Fruit fly (Drosophila melanogaster) whole organism, pupa: ENCODE data around the gene Sec63.
A peak's percentile ranks its signal among the peaks of the same experiment; 100 is the strongest.

Source experiments
- CG12605 ChIP-seq: fragments of 200-800 bp; sonication (Bioruptor generic); IDR thresholded peaks from 2 replicates; pipeline ENCODE4 v1.3.6; 2022; ENCODE audit warnings: missing biosample characterization, missing genetic modification characterization
- CG15710 ChIP-seq: fragments of 200-800 bp; sonication (Bioruptor generic); optimal IDR thresholded peaks from 2 replicates; lab custom pipeline; 2018; ENCODE audit warnings: missing biosample characterization, mild to moderate bottlenecking, missing genetic modification characterization, moderate library complexity
- CG17806 ChIP-seq: fragments of 200-800 bp; sonication (Bioruptor generic); optimal IDR thresholded peaks from 2 replicates; lab custom pipeline; 2018; ENCODE audit warnings: missing biosample characterization, mild to moderate bottlenecking, missing genetic modification characterization, moderate library complexity
- CG32121 ChIP-seq: fragments of 200-800 bp; sonication (Bioruptor generic); IDR thresholded peaks from 2 replicates; pipeline ENCODE4 v1.3.6; 2022; ENCODE audit warnings: missing biosample characterization, missing genetic modification characterization
- CG34367 ChIP-seq: fragments of 200-800 bp; sonication (Bioruptor generic); optimal IDR thresholded peaks from 2 replicates; lab custom pipeline; 2018; ENCODE audit warnings: missing biosample characterization, mild to moderate bottlenecking, missing genetic modification characterization
- CG8301 ChIP-seq: fragments of 200-800 bp; sonication (Bioruptor generic); optimal IDR thresholded peaks from 2 replicates; lab custom pipeline; 2018; ENCODE audit warnings: missing biosample characterization, mild to moderate bottlenecking, missing genetic modification characterization
- CG9948 ChIP-seq: fragments of 200-800 bp; sonication (Bioruptor generic); optimal IDR thresholded peaks from 2 replicates; lab custom pipeline; 2018; ENCODE audit warnings: missing biosample characterization, mild to moderate bottlenecking, missing genetic modification characterization, moderate library complexity
- Pif1B ChIP-seq: fragments of 200-800 bp; sonication (Bioruptor generic); optimal IDR thresholded peaks from 3 replicates; lab custom pipeline; 2016; ENCODE audit warnings: missing biosample characterization, missing genetic modification characterization
- Snoo ChIP-seq: fragments of 200-800 bp; sonication (Bioruptor generic); optimal IDR thresholded peaks from 3 replicates; lab custom pipeline; 2017; ENCODE audit warnings: missing biosample characterization, mild to moderate bottlenecking, missing genetic modification characterization, inconsistent platforms
- fd96Ca ChIP-seq: fragments of 200-800 bp; sonication (Bioruptor generic); IDR thresholded peaks from 3 replicates; pipeline ENCODE4 v1.3.6; 2022; ENCODE audit warnings: missing biosample characterization, missing genetic modification characterization
- gl ChIP-seq: fragments of 200-800 bp; sonication (Bioruptor generic); optimal IDR thresholded peaks from 2 replicates; lab custom pipeline; 2018; ENCODE audit warnings: missing biosample characterization, mild to moderate bottlenecking, missing genetic modification characterization
- rn ChIP-seq: fragments of 200-800 bp; sonication (Bioruptor generic); IDR thresholded peaks from 2 replicates; pipeline ENCODE4 v1.3.6; 2022; ENCODE audit warnings: missing biosample characterization, missing genetic modification characterization

- TF ChIP-seq CG32121 (GFP tag; lab: Robert Waterston, UW) (peak; percentile 43; the same call in 1 of the 2 replicates), CG15710 (tag; lab: Kevin White, UChicago) (no peak), CG17806 (tag; lab: Kevin White, UChicago) (no peak), Snoo (tag; lab: Kevin White, UChicago) (peak; percentile 16), CG8301 (tag; lab: Kevin White, UChicago) (peak; percentile 33), rn (no peak), Pif1B (GFP tag; lab: Kevin White, UChicago) (peak; percentile 18), CG12605 (GFP tag; lab: Robert Waterston, UW) (no peak), fd96Ca (GFP tag; lab: Robert Waterston, UW) (no peak), CG34367 (no peak), gl (tag; lab: Kevin White, UChicago) (no peak), CG9948 (tag; lab: Kevin White, UChicago) (no peak)
Measured at dm6 chr3L:7367798-7368678, 7.7 kb downstream of the Sec63 start.
